Worm (Caenorhabditis elegans) whole organism, L1 larva: Measurements from ENCODE around the gene btf-1.

ENCODE experiments used
- dpl-1 ChIP-seq, 3 experiments: fragments of 150-350 bp in 2 of 3; sonication (generic microtip) in 1 of 3; optimal IDR thresholded peaks; 2 replicates each; lab custom pipeline; 2014 to 2017; ENCODE audit warnings: missing biosample characterization in 3 of 3, missing genetic modification characterization in 3 of 3, missing genetic modification reagents in 3 of 3
- nhr-11 ChIP-seq: fragments of 150-350 bp; optimal IDR thresholded peaks from 2 replicates; lab custom pipeline; 2014; ENCODE audit warnings: missing biosample characterization, missing genetic modification characterization
- nhr-77 ChIP-seq: fragments of 150-350 bp; optimal IDR thresholded peaks from 2 replicates; lab custom pipeline; 2014; ENCODE audit warnings: missing biosample characterization, missing genetic modification characterization

DNA sequence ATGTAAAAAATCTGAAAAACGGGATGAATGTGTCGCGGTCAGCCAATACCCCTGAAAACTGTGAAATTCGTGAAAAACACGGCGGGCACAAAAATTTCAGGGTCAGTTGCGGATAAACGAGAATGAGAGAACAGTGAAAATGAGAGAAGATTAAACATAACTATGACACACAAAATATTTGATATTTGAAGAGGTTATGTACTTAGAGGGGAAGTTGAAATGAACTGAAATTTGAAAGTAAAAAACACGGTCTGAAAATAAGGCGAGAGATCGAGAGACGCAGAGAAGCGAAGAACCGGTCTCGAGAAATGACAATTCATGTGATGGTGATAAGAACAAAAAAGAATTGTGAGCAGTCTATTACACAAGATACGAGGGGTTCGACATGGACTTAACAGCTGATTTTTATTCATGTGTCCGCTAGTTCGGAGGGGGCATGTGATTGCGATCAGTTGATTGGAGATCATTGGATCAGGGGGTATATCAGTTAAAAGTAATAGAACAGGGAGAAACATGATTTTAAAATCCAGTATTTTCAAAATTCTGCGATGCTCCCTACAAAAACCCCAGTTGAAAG, 34.2 kb upstream of the btf-1 start, which contains the start of gene moe-3:
- TF ChIP-seq dpl-1 (GFP tag; optimal IDR thresholded peaks at IDR 0.05; lab: Kevin White, UChicago), result peak in 1 of 3 experiments; percentile 17
- TF ChIP-seq nhr-11 (tag; lab: Kevin White, UChicago), result no peak
- TF ChIP-seq nhr-77 (tag; lab: Kevin White, UChicago), result no peak
